Worm (Caenorhabditis elegans) whole organism, early embryonic: Measurements from ENCODE around the gene srbc-14.

Source experiments
- ama-1 ChIP-seq: fragments of 150-350 bp; optimal IDR thresholded peaks from 2 replicates; lab custom pipeline; 2014
- tbx-37 ChIP-seq: fragments of 200-800 bp; sonication (Bioruptor generic); conservative IDR thresholded peaks from 2 replicates; pipeline ENCODE4 v1.3.6; 2022; ENCODE audit warnings: missing genetic modification reagents, missing genetic modification characterization, missing compliant biosample characterization

ce11 chrV:17068839-17069238 is 2.6 kb downstream of the srbc-14 start, which contains the start of gene T05E12.8:
- TF ChIP-seq ama-1 (lab: Kevin White, UChicago): no peak
- no peak for TF ChIP-seq tbx-37 (GFP tag; lab: Robert Waterston, UW)
